Worm (Caenorhabditis elegans): ENCODE results near the gene exc-13.

Gene exc-13

ce11 chrV:7364951-7365350, at the start of gene exc-13:
exc-13 (plus strand) TSS chrV:7365251.
- no peak for TF ChIP-seq nhr-25 (tag; optimal IDR thresholded peaks at IDR 0.05)
- TF ChIP-seq ztf-11 (tag; optimal IDR thresholded peaks at IDR 0.05): no peak
- TF ChIP-seq mdl-1 (tag; optimal IDR thresholded peaks at IDR 0.05): no peak
- no peak for TF ChIP-seq mab-5 (tag; optimal IDR thresholded peaks at IDR 0.05)
- no peak for TF ChIP-seq mbf-1 (tag; optimal IDR thresholded peaks at IDR 0.05)
- no peak for TF ChIP-seq sma-3 (GFP tag; optimal IDR thresholded peaks at IDR 0.05)
- no peak for TF ChIP-seq elt-3 (tag; optimal IDR thresholded peaks at IDR 0.05)
- no peak for TF ChIP-seq ama-1 (optimal IDR thresholded peaks at IDR 0.05)
- TF ChIP-seq unc-39 (tag; optimal IDR thresholded peaks at IDR 0.05): no peak
- no peak for TF ChIP-seq nhr-129 (tag; optimal IDR thresholded peaks at IDR 0.05)
- no peak for TF ChIP-seq lsy-2 (tag; optimal IDR thresholded peaks at IDR 0.05)
- no peak for TF ChIP-seq elt-1 (tag; optimal IDR thresholded peaks at IDR 0.05)
- TF ChIP-seq unc-62 (GFP tag; optimal IDR thresholded peaks at IDR 0.05): no peak
- TF ChIP-seq nhr-12 (tag; optimal IDR thresholded peaks at IDR 0.05): no peak
- no peak for TF ChIP-seq C34F6.9 (tag; optimal IDR thresholded peaks at IDR 0.05)
- no peak for TF ChIP-seq alr-1 (tag; optimal IDR thresholded peaks at IDR 0.05)
- TF ChIP-seq fos-1 (tag; optimal IDR thresholded peaks at IDR 0.05): no peak
- TF ChIP-seq unc-55 (GFP tag; optimal IDR thresholded peaks at IDR 0.05): no peak
- no peak for TF ChIP-seq snpc-4 (tag; optimal IDR thresholded peaks at IDR 0.05)
- TF ChIP-seq lin-13 (GFP tag; optimal IDR thresholded peaks at IDR 0.05): no peak

- TF ChIP-seq lsy-2 (tag; optimal IDR thresholded peaks at IDR 0.05) (no peak), aly-2 (tag; optimal IDR thresholded peaks at IDR 0.05) (no peak), unc-55 (GFP tag; optimal IDR thresholded peaks at IDR 0.05) (no peak), elt-1 (tag; optimal IDR thresholded peaks at IDR 0.05) (no peak), nhr-21 (tag; optimal IDR thresholded peaks at IDR 0.05) (no peak), ceh-16 (tag; optimal IDR thresholded peaks at IDR 0.05) (no peak), snpc-4 (tag; optimal IDR thresholded peaks at IDR 0.05) (no peak)
Observed at ce11 chrV:7320909-7321308, 44.1 kb upstream of the exc-13 start, which contains the start of gene lmd-4. lmd-4 (minus strand) TSS chrV:7321009.

ce11 chrV:7321915-7322314, 43.1 kb upstream of the exc-13 start, which contains the start of gene F10G2.10:
F10G2.10 (plus strand) TSS chrV:7322215.
- TF ChIP-seq snpc-4 (tag; optimal IDR thresholded peaks at IDR 0.05): no peak
- TF ChIP-seq ztf-1 (GFP tag; conservative IDR thresholded peaks at IDR 0.05): no peak
- no peak for TF ChIP-seq fos-1 (tag; optimal IDR thresholded peaks at IDR 0.05)
- no peak for TF ChIP-seq ceh-16 (tag; optimal IDR thresholded peaks at IDR 0.05)

ce11 chrV:7325285-7325684, 39.8 kb upstream of the exc-13 start, which contains the start of gene srx-92:
srx-92 (minus strand) TSS chrV:7325385.
- TF ChIP-seq ZK546.5 (tag; optimal IDR thresholded peaks at IDR 0.05): no peak
- no peak for TF ChIP-seq nhr-77 (tag; optimal IDR thresholded peaks at IDR 0.05)
- no peak for TF ChIP-seq ama-1 (optimal IDR thresholded peaks at IDR 0.05)
- no peak for TF ChIP-seq blmp-1 (tag; optimal IDR thresholded peaks at IDR 0.05; ENCODE audit: insufficient read depth)
- no peak for TF ChIP-seq ztf-4 (tag; optimal IDR thresholded peaks at IDR 0.05)
- no peak for TF ChIP-seq nhr-237 (tag; optimal IDR thresholded peaks at IDR 0.05)
- no peak for TF ChIP-seq nhr-23 (tag; optimal IDR thresholded peaks at IDR 0.05)

- TF ChIP-seq nhr-10 (tag; optimal IDR thresholded peaks at IDR 0.05) (no peak), blmp-1 (tag; optimal IDR thresholded peaks at IDR 0.05; ENCODE audit: insufficient read depth) (no peak)
Observed at ce11 chrV:7326928-7327327, 38.1 kb upstream of the exc-13 start, which contains the start of gene F10G2.4. F10G2.4 (plus strand) TSS chrV:7327228.

- TF ChIP-seq alr-1 (tag; optimal IDR thresholded peaks at IDR 0.05): no peak
- no peak for TF ChIP-seq zag-1 (tag; optimal IDR thresholded peaks at IDR 0.05)
- TF ChIP-seq elt-1 (tag; optimal IDR thresholded peaks at IDR 0.05): no peak
- no peak for TF ChIP-seq ama-1 (optimal IDR thresholded peaks at IDR 0.05)
- TF ChIP-seq nhr-129 (tag; optimal IDR thresholded peaks at IDR 0.05): no peak
- TF ChIP-seq mbf-1 (tag; optimal IDR thresholded peaks at IDR 0.05): no peak
- TF ChIP-seq lin-11 (tag; optimal IDR thresholded peaks at IDR 0.05): no peak
- no peak for TF ChIP-seq crh-2 (tag; optimal IDR thresholded peaks at IDR 0.05)
- no peak for TF ChIP-seq nhr-77 (tag; optimal IDR thresholded peaks at IDR 0.05)
- TF ChIP-seq Y55F3AM.14 (GFP tag; optimal IDR thresholded peaks at IDR 0.05): no peak
Observed at ce11 chrV:7328092-7328491, 37.0 kb upstream of the exc-13 start, which contains the start of gene clec-7. clec-7 (plus strand) TSS chrV:7328392.

Measured in whole organism, L2 larva.